Fruit fly (Drosophila melanogaster): ENCODE data around the gene CG3939.

The CG3939 gene

dm6 chrX:3136338-3137086 lies 38.3 kb upstream of the CG3939 start (continued):
- TF ChIP-seq ttk (GFP tag; IDR thresholded peaks at IDR 0.05) (no peak), sima (GFP tag; optimal IDR thresholded peaks at IDR 0.05) (no peak), Aef1 (GFP tag; IDR thresholded peaks at IDR 0.05) (no peak), CG12942 (GFP tag; optimal IDR thresholded peaks at IDR 0.05) (peak; percentile 17), jigr1 (GFP tag; IDR thresholded peaks at IDR 0.05) (no peak), run (tag; optimal IDR thresholded peaks at IDR 0.05) (no peak), CG6683 (GFP tag; optimal IDR thresholded peaks at IDR 0.05) (no peak), ab (GFP tag; optimal IDR thresholded peaks at IDR 0.05) (no peak), disco-r (GFP tag; optimal IDR thresholded peaks at IDR 0.05) (no peak), CG9876 (GFP tag; optimal IDR thresholded peaks at IDR 0.05) (no peak), inv (GFP tag; IDR thresholded peaks at IDR 0.05; ENCODE audit: partially characterized antibody) (no peak), Myb (GFP tag; optimal IDR thresholded peaks at IDR 0.05) (no peak), Oli (tag; optimal IDR thresholded peaks at IDR 0.05) (no peak), CG15601 (tag; optimal IDR thresholded peaks at IDR 0.05) (no peak), lab (GFP tag; optimal IDR thresholded peaks at IDR 0.05) (no peak), CG4282 (GFP tag; optimal IDR thresholded peaks at IDR 0.05) (no peak), CG12155 (GFP tag; optimal IDR thresholded peaks at IDR 0.05) (no peak), Hr51 (GFP tag; optimal IDR thresholded peaks at IDR 0.05) (peak in 1 of 2 experiments; percentile 3), ac (GFP tag; optimal IDR thresholded peaks at IDR 0.05) (peak; percentile 32), dan (GFP tag; IDR thresholded peaks at IDR 0.05) (no peak), CG8359 (GFP tag; optimal IDR thresholded peaks at IDR 0.05; ENCODE audit: borderline replicate concordance) (no peak), CG2678 (tag; optimal IDR thresholded peaks at IDR 0.05) (peak; percentile 11), Tbp (GFP tag; optimal IDR thresholded peaks at IDR 0.05) (no peak), ase (GFP tag; IDR thresholded peaks at IDR 0.05) (no peak), tx (GFP tag; optimal IDR thresholded peaks at IDR 0.05) (no peak), en (GFP tag; optimal IDR thresholded peaks at IDR 0.05) (no peak), Atf-2 (GFP tag; optimal IDR thresholded peaks at IDR 0.05) (no peak), trh (GFP tag; optimal IDR thresholded peaks at IDR 0.05) (no peak), bbx (GFP tag; IDR thresholded peaks at IDR 0.05; ENCODE audit: partially characterized antibody) (no peak), tgo (GFP tag; IDR thresholded peaks at IDR 0.05) (no peak), caup (GFP tag; optimal IDR thresholded peaks at IDR 0.05; ENCODE audit: severe bottlenecking) (no peak), dati (GFP tag; IDR thresholded peaks at IDR 0.05) (no peak), HHEX (GFP tag; optimal IDR thresholded peaks at IDR 0.05) (no peak), CG9932 (GFP tag; IDR thresholded peaks at IDR 0.05) (no peak), ewg (GFP tag; optimal IDR thresholded peaks at IDR 0.05) (no peak), insv (GFP tag; optimal IDR thresholded peaks at IDR 0.05) (no peak), CG11560 (tag; IDR thresholded peaks at IDR 0.05) (no peak), CG12071 (GFP tag; optimal IDR thresholded peaks at IDR 0.05) (no peak), CG6854 (GFP tag; optimal IDR thresholded peaks at IDR 0.05) (no peak), amos (GFP tag; IDR thresholded peaks at IDR 0.05; ENCODE audit: partially characterized antibody) (no peak), D19A (tag; optimal IDR thresholded peaks at IDR 0.05) (peak; percentile 31), al (GFP tag; IDR thresholded peaks at IDR 0.05) (no peak), pzg (GFP tag; optimal IDR thresholded peaks at IDR 0.05) (no peak), kay (GFP tag; optimal IDR thresholded peaks at IDR 0.05) (no peak), Mes4 (GFP tag; optimal IDR thresholded peaks at IDR 0.05) (no peak), cwo (GFP tag; optimal IDR thresholded peaks at IDR 0.05) (no peak), Ptx1 (GFP tag; IDR thresholded peaks at IDR 0.05) (no peak), fd64A (GFP tag; optimal IDR thresholded peaks at IDR 0.05) (no peak), Hey (tag; optimal IDR thresholded peaks at IDR 0.05) (no peak), Bteb2 (GFP tag; optimal IDR thresholded peaks at IDR 0.05) (no peak)
